Worm (Caenorhabditis elegans) whole organism, young adult: ENCODE data around the gene Y54H5A.2.

Source experiments
- B0019.2 ChIP-seq: fragments of 200-800 bp; sonication (Bioruptor generic); conservative IDR thresholded peaks from 2 replicates; pipeline ENCODE4 v1.3.6; 2022; ENCODE audit warnings: missing genetic modification reagents, missing genetic modification characterization, missing compliant biosample characterization
- C06A6.2 ChIP-seq: fragments of 200-800 bp; sonication (Bioruptor generic); conservative IDR thresholded peaks from 2 replicates; pipeline ENCODE4 v1.3.6; 2022; ENCODE audit warnings: missing genetic modification characterization, missing compliant biosample characterization
- F22D6.2 ChIP-seq: sonication (generic microtip); optimal IDR thresholded peaks from 2 replicates; lab custom pipeline; 2016; ENCODE audit warnings: mild to moderate bottlenecking, missing genetic modification characterization, missing compliant biosample characterization
- F23B12.7 ChIP-seq: sonication (generic microtip); optimal IDR thresholded peaks from 2 replicates; lab custom pipeline; 2017; ENCODE audit warnings: missing genetic modification characterization, mild to moderate bottlenecking, missing compliant biosample characterization, antibody characterized with exemption, moderate library complexity; ENCODE audit not compliant: insufficient read depth
- F52B5.7 ChIP-seq: sonication (generic microtip); optimal IDR thresholded peaks from 2 replicates; lab custom pipeline; 2016; ENCODE audit warnings: mild to moderate bottlenecking, missing genetic modification characterization, missing compliant biosample characterization
- F55B11.4 ChIP-seq: sonication (generic microtip); optimal IDR thresholded peaks from 2 replicates; lab custom pipeline; 2016; ENCODE audit warnings: missing compliant biosample characterization, missing genetic modification characterization, borderline replicate concordance; ENCODE audit not compliant: insufficient read depth
- F57A8.1 ChIP-seq: fragments of 200-800 bp; sonication (Bioruptor generic); optimal IDR thresholded peaks from 2 replicates; lab custom pipeline; 2018; ENCODE audit warnings: mild to moderate bottlenecking, missing genetic modification characterization, moderate library complexity, missing compliant biosample characterization
- T07F8.4 ChIP-seq: sonication (generic microtip); optimal IDR thresholded peaks from 2 replicates; lab custom pipeline; 2016; ENCODE audit warnings: mild to moderate bottlenecking, missing genetic modification characterization, moderate library complexity, missing compliant biosample characterization
- T26A5.8 ChIP-seq: sonication (generic microtip); optimal IDR thresholded peaks from 2 replicates; lab custom pipeline; 2016; ENCODE audit warnings: missing genetic modification characterization, missing compliant biosample characterization
- Y56A3A.18 ChIP-seq: fragments of 200-800 bp; sonication (Bioruptor generic); IDR thresholded peaks from 2 replicates; pipeline ENCODE4 v1.3.6; 2022; ENCODE audit warnings: missing genetic modification reagents, missing genetic modification characterization, missing compliant biosample characterization
- ZK185.1 ChIP-seq: sonication (generic microtip); optimal IDR thresholded peaks from 2 replicates; lab custom pipeline; 2016; ENCODE audit warnings: mild to moderate bottlenecking, missing genetic modification characterization, missing compliant biosample characterization; ENCODE audit not compliant: poor library complexity, severe bottlenecking
- akir-1 ChIP-seq: fragments of 200-800 bp; sonication (Bioruptor generic); optimal IDR thresholded peaks from 2 replicates; lab custom pipeline; 2018; ENCODE audit warnings: mild to moderate bottlenecking, missing genetic modification characterization, moderate library complexity, missing compliant biosample characterization
- aptf-2 ChIP-seq: fragments of 200-800 bp; sonication (Bioruptor generic); conservative IDR thresholded peaks from 2 replicates; pipeline ENCODE4 v1.3.6; 2022; ENCODE audit warnings: missing genetic modification reagents, missing genetic modification characterization, missing compliant biosample characterization
- atf-7 ChIP-seq: sonication (generic microtip); optimal IDR thresholded peaks from 2 replicates; lab custom pipeline; 2017; ENCODE audit warnings: mild to moderate bottlenecking, missing genetic modification characterization, missing compliant biosample characterization
- attf-3 ChIP-seq: fragments of 200-800 bp; sonication (Bioruptor generic); conservative IDR thresholded peaks from 2 replicates; pipeline ENCODE4 v1.3.6; 2022; ENCODE audit warnings: missing genetic modification reagents, missing genetic modification characterization, missing compliant biosample characterization
- attf-5 ChIP-seq: fragments of 200-800 bp; sonication (Bioruptor generic); optimal IDR thresholded peaks from 2 replicates; lab custom pipeline; 2018; ENCODE audit warnings: mild to moderate bottlenecking, missing genetic modification characterization, missing compliant biosample characterization
- bed-1 ChIP-seq: fragments of 200-800 bp; sonication (Bioruptor generic); IDR thresholded peaks from 2 replicates; pipeline ENCODE4 v1.3.6; 2022; ENCODE audit warnings: missing genetic modification reagents, missing genetic modification characterization, missing compliant biosample characterization
- bed-2 ChIP-seq: fragments of 200-800 bp; sonication (Bioruptor generic); IDR thresholded peaks from 2 replicates; pipeline ENCODE4 v1.3.6; 2022; ENCODE audit warnings: missing genetic modification reagents, missing genetic modification characterization, missing compliant biosample characterization
- ccch-3 ChIP-seq: fragments of 200-800 bp; sonication (Bioruptor generic); optimal IDR thresholded peaks from 2 replicates; lab custom pipeline; 2018; ENCODE audit warnings: mild to moderate bottlenecking, missing genetic modification characterization, missing compliant biosample characterization
- cebp-2 ChIP-seq: fragments of 200-800 bp; sonication (Bioruptor generic); IDR thresholded peaks from 2 replicates; pipeline ENCODE4 v1.3.6; 2022; ENCODE audit warnings: missing genetic modification characterization, missing compliant biosample characterization
- ceh-79 ChIP-seq: sonication (generic microtip); optimal IDR thresholded peaks from 2 replicates; lab custom pipeline; 2017; ENCODE audit warnings: mild to moderate bottlenecking, missing genetic modification characterization, missing compliant biosample characterization
- chd-7 ChIP-seq: sonication (generic microtip); optimal IDR thresholded peaks from 2 replicates; lab custom pipeline; 2016; ENCODE audit warnings: mild to moderate bottlenecking, missing genetic modification characterization, moderate library complexity, missing compliant biosample characterization
- dox-1 ChIP-seq: fragments of 200-800 bp; sonication (Bioruptor generic); IDR thresholded peaks from 2 replicates; pipeline ENCODE4 v1.3.6; 2022; ENCODE audit warnings: missing genetic modification reagents, missing genetic modification characterization, missing compliant biosample characterization
- dpl-1 ChIP-seq: fragments of 150-350 bp; optimal IDR thresholded peaks from 2 replicates; lab custom pipeline; 2014; ENCODE audit warnings: missing biosample characterization, missing genetic modification reagents, missing genetic modification characterization
- ekl-4 ChIP-seq: fragments of 200-800 bp; sonication (Bioruptor generic); IDR thresholded peaks from 2 replicates; pipeline ENCODE4 v1.3.6; 2022; ENCODE audit warnings: missing genetic modification reagents, missing genetic modification characterization, missing compliant biosample characterization
- him-1 ChIP-seq: sonication (generic microtip); optimal IDR thresholded peaks from 2 replicates; lab custom pipeline; 2016; ENCODE audit warnings: missing genotype, missing genetic modification reagents, missing genetic modification characterization, missing compliant biosample characterization
- hlh-26 ChIP-seq: fragments of 200-800 bp; sonication (Bioruptor generic); conservative IDR thresholded peaks from 2 replicates; pipeline ENCODE4 v1.3.6; 2022; ENCODE audit warnings: missing genetic modification reagents, missing genetic modification characterization, missing compliant biosample characterization
- hmg-20 ChIP-seq: fragments of 200-800 bp; sonication (Bioruptor generic); IDR thresholded peaks from 2 replicates; pipeline ENCODE4 v1.3.6; 2022; ENCODE audit warnings: missing genetic modification reagents, missing genetic modification characterization, missing compliant biosample characterization
- let-526 ChIP-seq: fragments of 200-800 bp; sonication (Bioruptor generic); IDR thresholded peaks from 2 replicates; pipeline ENCODE4 v1.3.6; 2022; ENCODE audit warnings: missing genetic modification reagents, missing genetic modification characterization, missing compliant biosample characterization
- lin-54 ChIP-seq: fragments of 200-800 bp; sonication (Bioruptor generic); optimal IDR thresholded peaks from 2 replicates; lab custom pipeline; 2018; ENCODE audit warnings: mild to moderate bottlenecking, missing genetic modification characterization, missing compliant biosample characterization
- lsy-27 ChIP-seq: sonication (generic microtip); optimal IDR thresholded peaks from 2 replicates; lab custom pipeline; 2017; ENCODE audit warnings: missing genetic modification characterization, mild to moderate bottlenecking, missing compliant biosample characterization, antibody characterized with exemption, missing genotype, borderline replicate concordance; ENCODE audit not compliant: insufficient read depth
- madf-3 ChIP-seq: fragments of 200-800 bp; sonication (Bioruptor generic); IDR thresholded peaks from 2 replicates; pipeline ENCODE4 v1.3.6; 2022; ENCODE audit warnings: missing genetic modification reagents, missing genetic modification characterization, missing compliant biosample characterization
- madf-6 ChIP-seq: fragments of 200-800 bp; sonication (Bioruptor generic); IDR thresholded peaks from 2 replicates; pipeline ENCODE4 v1.3.6; 2022; ENCODE audit warnings: missing genetic modification reagents, missing genetic modification characterization, missing compliant biosample characterization
- madf-8 ChIP-seq: fragments of 200-800 bp; sonication (Bioruptor generic); conservative IDR thresholded peaks from 2 replicates; pipeline ENCODE4 v1.3.6; 2022; ENCODE audit warnings: missing genetic modification reagents, missing genetic modification characterization, missing compliant biosample characterization
- nfya-2 ChIP-seq: fragments of 200-800 bp; sonication (Bioruptor generic); IDR thresholded peaks from 2 replicates; pipeline ENCODE4 v1.3.6; 2022; ENCODE audit warnings: missing genetic modification reagents, missing genetic modification characterization, missing compliant biosample characterization
- nhr-27 ChIP-seq: fragments of 200-800 bp; sonication (Bioruptor generic); optimal IDR thresholded peaks from 2 replicates; lab custom pipeline; 2018; ENCODE audit warnings: mild to moderate bottlenecking, missing genetic modification characterization, moderate library complexity, missing compliant biosample characterization
- rec-8 ChIP-seq, 2 experiments: sonication (generic microtip); optimal IDR thresholded peaks; 2 replicates each; lab custom pipeline; 2016; ENCODE audit warnings: mild to moderate bottlenecking in 2 of 2, missing genetic modification characterization in 2 of 2, missing genetic modification reagents in 2 of 2, missing genotype in 2 of 2, missing biosample characterization in 1 of 2, missing compliant biosample characterization in 1 of 2, moderate library complexity in 1 of 2
- sea-2 ChIP-seq: fragments of 200-800 bp; sonication (Bioruptor generic); IDR thresholded peaks from 2 replicates; pipeline ENCODE4 v1.3.6; 2022; ENCODE audit warnings: missing genetic modification characterization, missing compliant biosample characterization
- unc-130 ChIP-seq: sonication (generic microtip); optimal IDR thresholded peaks from 2 replicates; lab custom pipeline; 2016; ENCODE audit warnings: missing genetic modification reagents, missing genetic modification characterization, missing compliant biosample characterization
- xnd-1 ChIP-seq: sonication (generic microtip); optimal IDR thresholded peaks from 2 replicates; lab custom pipeline; 2016; ENCODE audit warnings: missing genotype, missing genetic modification reagents, missing genetic modification characterization, missing compliant biosample characterization
- zfh-2 ChIP-seq: fragments of 200-800 bp; sonication (Bioruptor generic); conservative IDR thresholded peaks from 2 replicates; pipeline ENCODE4 v1.3.6; 2022; ENCODE audit warnings: missing genetic modification reagents, missing genetic modification characterization, missing compliant biosample characterization
- zim-3 ChIP-seq: sonication (generic microtip); optimal IDR thresholded peaks from 2 replicates; lab custom pipeline; 2017; ENCODE audit warnings: mild to moderate bottlenecking, missing genetic modification characterization, moderate library complexity, missing compliant biosample characterization
- ztf-22 ChIP-seq: fragments of 200-800 bp; sonication (Bioruptor generic); optimal IDR thresholded peaks from 2 replicates; lab custom pipeline; 2018; ENCODE audit warnings: mild to moderate bottlenecking, missing genetic modification characterization, moderate library complexity, missing compliant biosample characterization
- ztf-3 ChIP-seq: fragments of 200-800 bp; sonication (Bioruptor generic); optimal IDR thresholded peaks from 2 replicates; lab custom pipeline; 2018; ENCODE audit warnings: mild to moderate bottlenecking, missing genetic modification characterization, missing compliant biosample characterization

Gene Y54H5A.2

DNA sequence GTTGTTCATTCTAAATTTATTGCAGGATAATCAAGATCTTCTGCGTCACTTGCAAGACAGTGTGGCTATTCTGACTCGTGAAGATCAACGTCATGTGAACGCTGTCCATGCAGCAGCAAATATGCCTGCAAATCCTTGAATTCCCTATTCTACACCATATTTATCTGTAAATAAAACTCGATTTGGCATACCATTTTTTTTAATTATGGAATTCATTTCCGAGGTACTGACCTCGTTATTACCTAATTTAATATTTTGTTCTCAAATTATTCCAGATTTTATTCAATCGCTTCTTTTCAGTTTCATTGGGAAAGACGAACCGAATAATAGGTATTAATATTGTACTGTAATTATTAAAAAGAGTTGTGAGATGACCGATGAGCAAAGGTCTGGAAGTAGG is 24.2 kb upstream of the Y54H5A.2 start, which contains the start of gene cid-1:
Gene cid-1 (plus strand): TSS at position 301 of the 400 bp plus-strand sequence.
- TF ChIP-seq hlh-26 (GFP tag; lab: Robert Waterston, UW) (no peak), lsy-27 (tag; lab: Kevin White, UChicago) (no peak), dpl-1 (GFP tag; lab: Kevin White, UChicago) (no peak), rec-8 (tag; optimal IDR thresholded peaks at IDR 0.05; lab: Kevin White, UChicago) (no peak), T07F8.4 (tag; lab: Kevin White, UChicago) (no peak)

DNA sequence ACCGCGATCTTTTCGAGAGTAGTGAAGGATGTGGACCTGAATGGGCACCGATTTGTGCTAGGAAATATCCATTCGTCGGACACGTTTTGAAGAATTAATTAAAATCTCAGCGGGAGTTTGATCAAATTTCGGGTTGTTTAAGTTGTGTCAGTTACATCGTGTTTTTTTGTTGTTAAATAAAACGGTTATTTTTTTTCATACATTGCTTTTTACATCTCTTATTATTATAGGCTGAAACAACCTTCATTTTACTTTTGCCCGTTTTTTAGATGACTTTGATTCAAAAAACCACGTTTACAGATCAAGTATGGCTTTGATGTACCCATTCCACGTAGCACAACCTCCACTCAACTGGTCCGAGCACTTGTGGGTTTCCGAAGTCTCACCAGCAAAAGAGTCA is 23.8 kb upstream of the Y54H5A.2 start, which contains the start of gene emb-1:
Gene emb-1 (plus strand): TSS at position 301 of the 400 bp plus-strand sequence.
- TF ChIP-seq hlh-26 (GFP tag; lab: Robert Waterston, UW), result no peak
- TF ChIP-seq him-1, result no peak
- TF ChIP-seq zim-3, result no peak
- no peak for TF ChIP-seq T26A5.8
- TF ChIP-seq nfya-2, result no peak

DNA sequence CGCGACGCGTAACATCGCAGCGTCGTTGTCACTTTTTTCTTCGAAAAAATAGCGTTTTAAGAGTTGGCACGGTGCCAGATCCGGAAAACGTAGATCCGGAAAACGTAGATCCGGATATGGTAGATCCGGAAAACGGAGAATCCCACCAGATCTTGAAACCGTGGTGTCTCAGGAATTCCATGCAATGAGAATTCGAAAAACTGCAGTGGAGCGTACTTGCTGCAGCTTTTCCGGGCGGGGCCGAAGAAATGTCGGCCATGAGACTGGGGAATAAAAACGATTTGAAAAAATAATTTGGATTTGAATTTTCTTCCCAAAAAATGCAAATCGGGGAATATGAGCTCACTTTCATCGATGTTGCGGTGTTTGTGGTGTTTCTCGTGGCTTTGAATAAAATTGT is 23.1 kb upstream of the Y54H5A.2 start, which contains the start of gene K10D2.5:
Gene K10D2.5 (plus strand): TSS at position 251 of the 400 bp plus-strand sequence.
- TF ChIP-seq chd-7 (tag; lab: Kevin White, UChicago) (peak; percentile 78), C06A6.2 (GFP tag; lab: Robert Waterston, UW) (0 out of 2 replicates have a peak, but pooled peaks have one; percentile 50), F23B12.7 (peak; percentile 85), him-1 (peak; percentile 8), bed-2 (GFP tag; lab: Robert Waterston, UW) (peak; percentile 98), B0019.2 (GFP tag; lab: Robert Waterston, UW) (peak; percentile 96), aptf-2 (peak; percentile 98), madf-6 (peak; percentile 88), Y56A3A.18 (GFP tag; lab: Robert Waterston, UW) (no peak), madf-8 (peak; percentile 77), F52B5.7 (tag; lab: Kevin White, UChicago) (peak; percentile 68), unc-130 (GFP tag; lab: Kevin White, UChicago) (peak; percentile 98), dox-1 (GFP tag; lab: Robert Waterston, UW) (peak; percentile 99), lin-54 (GFP tag; lab: Kevin White, UChicago) (peak; percentile 96), ZK185.1 (tag; lab: Kevin White, UChicago) (peak; percentile 97), nfya-2 (no peak), ceh-79 (tag; lab: Kevin White, UChicago) (no peak), F57A8.1 (GFP tag; lab: Kevin White, UChicago) (peak; percentile 65), ztf-3 (GFP tag; lab: Kevin White, UChicago) (no peak), sea-2 (GFP tag; lab: Robert Waterston, UW) (no peak), cebp-2 (0 out of 2 replicates have a peak, but pooled peaks have one; percentile 17), attf-5 (GFP tag; lab: Kevin White, UChicago) (peak; percentile 99), F22D6.2 (tag; lab: Kevin White, UChicago) (peak; percentile 73), ekl-4 (GFP tag; lab: Robert Waterston, UW) (peak; percentile 95), zfh-2 (peak; percentile 88), T26A5.8 (no peak), akir-1 (GFP tag; lab: Kevin White, UChicago) (peak; percentile 90), ccch-3 (GFP tag; lab: Kevin White, UChicago) (peak; percentile 95), nhr-27 (tag; lab: Kevin White, UChicago) (no peak), hmg-20 (peak; percentile 82), bed-1 (0 out of 2 replicates have a peak, but pooled peaks have one; percentile 21), F55B11.4 (no peak), atf-7 (tag; lab: Kevin White, UChicago) (peak; percentile 55), ztf-22 (GFP tag; lab: Kevin White, UChicago) (peak; percentile 72), attf-3 (GFP tag; lab: Robert Waterston, UW) (peak; percentile 85), madf-3 (GFP tag; lab: Robert Waterston, UW) (peak; percentile 92), let-526 (peak; percentile 96), xnd-1 (peak; percentile 27)
